Worm (Caenorhabditis elegans): ENCODE measurements around the gene cyn-2.

Gene cyn-2

DNA sequence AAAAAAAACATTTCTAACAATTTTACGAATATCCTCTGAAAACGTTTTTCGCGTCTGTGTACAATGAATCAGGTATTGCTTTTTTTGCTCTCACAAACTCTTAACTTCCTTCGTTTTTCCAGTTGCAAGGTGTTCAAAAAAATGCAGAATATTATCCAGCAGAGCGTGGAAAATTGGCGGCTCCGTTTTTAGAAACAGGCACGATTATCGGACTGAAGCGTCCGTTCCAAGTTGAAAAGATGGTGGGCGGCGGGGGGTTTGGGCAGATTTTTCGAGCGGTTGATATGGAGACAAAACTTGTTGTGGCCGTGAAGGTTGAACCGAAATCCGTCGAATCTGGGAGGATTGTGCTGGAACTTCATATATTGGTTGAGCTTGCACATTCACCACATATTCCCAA lies 42.5 kb downstream of the cyn-2 start, which contains the start of gene W06F12.3:
W06F12.3 (plus strand) TSS at position 23 of the 400 bp plus-strand sequence.
- TF ChIP-seq ref-1 (GFP tag; conservative IDR thresholded peaks at IDR 0.05) = no peak
- TF ChIP-seq tab-1 (GFP tag; IDR thresholded peaks at IDR 0.05) = no peak

DNA sequence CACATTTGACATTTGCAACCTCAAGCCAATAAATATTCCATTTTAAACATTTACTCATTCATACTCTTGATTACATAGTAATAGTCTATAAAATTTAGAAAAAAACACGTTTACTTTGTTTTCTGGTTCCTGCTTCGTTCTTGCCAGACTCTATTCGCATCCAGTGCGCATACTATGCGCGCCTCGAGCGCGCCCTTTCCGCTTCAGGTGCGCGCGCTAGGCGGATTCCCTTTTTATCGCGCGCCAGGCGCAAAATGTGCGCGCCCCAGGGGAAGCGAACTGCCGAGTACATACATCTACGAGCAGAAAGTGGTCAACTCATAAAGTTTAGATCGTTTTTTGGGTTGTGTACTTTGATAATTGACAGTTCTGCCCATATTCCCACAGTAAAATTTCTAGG lies 48.9 kb downstream of the cyn-2 start:
- TF ChIP-seq ref-1 (GFP tag; conservative IDR thresholded peaks at IDR 0.05) = no peak
- no peak for TF ChIP-seq klf-2 (GFP tag; conservative IDR thresholded peaks at IDR 0.05)
- no peak for TF ChIP-seq flt-1 (GFP tag; IDR thresholded peaks at IDR 0.05)
- no peak for TF ChIP-seq ztf-29 (GFP tag; IDR thresholded peaks at IDR 0.05)
- no peak for TF ChIP-seq med-1 (GFP tag; optimal IDR thresholded peaks at IDR 0.05; ENCODE audit: insufficient read depth)
- no peak for TF ChIP-seq ztf-23 (GFP tag; IDR thresholded peaks at IDR 0.05)
- TF ChIP-seq T22C8.4 (GFP tag; IDR thresholded peaks at IDR 0.05) = no peak
- no peak for TF ChIP-seq tab-1 (GFP tag; IDR thresholded peaks at IDR 0.05)
- TF ChIP-seq cog-1 (tag; optimal IDR thresholded peaks at IDR 0.05) = no peak

DNA sequence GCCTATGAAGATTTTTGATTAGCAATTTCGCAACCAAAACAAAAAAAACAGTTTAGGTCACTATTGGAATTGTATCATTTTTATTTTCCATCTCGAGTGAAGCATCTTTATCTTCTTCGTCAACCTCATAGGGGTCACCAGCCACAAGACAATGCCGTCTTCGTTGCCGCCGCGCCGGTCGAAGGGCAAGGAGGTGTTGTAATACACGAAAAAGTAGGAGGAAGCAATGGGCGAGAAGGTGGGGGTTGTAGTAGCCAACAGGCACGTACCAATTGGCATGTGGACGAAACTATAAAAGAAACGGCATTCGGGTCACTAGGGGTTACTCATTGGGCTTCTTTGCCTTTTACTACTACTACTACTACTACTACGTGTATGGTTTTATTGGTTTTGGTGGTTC lies 49.6 kb downstream of the cyn-2 start:
- TF ChIP-seq klf-2 (GFP tag; conservative IDR thresholded peaks at IDR 0.05) = no peak
- no peak for TF ChIP-seq cog-1 (tag; optimal IDR thresholded peaks at IDR 0.05)
- no peak for TF ChIP-seq med-1 (GFP tag; optimal IDR thresholded peaks at IDR 0.05; ENCODE audit: insufficient read depth)
- TF ChIP-seq flt-1 (GFP tag; IDR thresholded peaks at IDR 0.05) = no peak
- no peak for TF ChIP-seq ztf-23 (GFP tag; IDR thresholded peaks at IDR 0.05)
- TF ChIP-seq ref-1 (GFP tag; conservative IDR thresholded peaks at IDR 0.05) = no peak
- TF ChIP-seq ztf-29 (GFP tag; IDR thresholded peaks at IDR 0.05) = no peak
- no peak for TF ChIP-seq T22C8.4 (GFP tag; IDR thresholded peaks at IDR 0.05)
- no peak for TF ChIP-seq tab-1 (GFP tag; IDR thresholded peaks at IDR 0.05)

Data from whole organism, midembryonic.